Worm (Caenorhabditis elegans) whole organism, L1 larva: Measurements from ENCODE around the gene Y54G2A.12.

Experiments
- aha-1 ChIP-seq: fragments of 150-350 bp; optimal IDR thresholded peaks from 2 replicates; lab custom pipeline; 2014; ENCODE audit warnings: missing biosample characterization, missing genetic modification characterization
- fkh-4 ChIP-seq: sonication (generic microtip); optimal IDR thresholded peaks from 2 replicates; lab custom pipeline; 2016; ENCODE audit warnings: missing compliant biosample characterization, missing genetic modification characterization, borderline replicate concordance
- fos-1 ChIP-seq: fragments of 150-350 bp; optimal IDR thresholded peaks from 2 replicates; lab custom pipeline; 2014; ENCODE audit warnings: missing biosample characterization, missing genetic modification characterization
- hlh-17 ChIP-seq: fragments of 200-800 bp; sonication (Bioruptor generic); optimal IDR thresholded peaks from 2 replicates; lab custom pipeline; 2018; ENCODE audit warnings: missing genetic modification characterization, mild to moderate bottlenecking, missing compliant biosample characterization, moderate library complexity, borderline replicate concordance
- lin-39 ChIP-seq: fragments of 150-350 bp; optimal IDR thresholded peaks from 2 replicates; lab custom pipeline; 2014; ENCODE audit warnings: missing biosample characterization, missing genetic modification reagents, missing genetic modification characterization
- mdl-1 ChIP-seq, 2 experiments: fragments of 150-350 bp; optimal IDR thresholded peaks; 2 replicates each; lab custom pipeline; 2014 to 2017; ENCODE audit warnings: missing biosample characterization in 2 of 2, missing genetic modification characterization in 2 of 2, inconsistent platforms in 1 of 2
- nhr-12 ChIP-seq: sonication (generic microtip); optimal IDR thresholded peaks from 2 replicates; lab custom pipeline; 2017; ENCODE audit warnings: missing biosample characterization, missing genetic modification characterization
- nhr-19 ChIP-seq: fragments of 200-800 bp; sonication (Bioruptor generic); conservative IDR thresholded peaks from 2 replicates; pipeline ENCODE4 v1.3.6; 2022; ENCODE audit warnings: missing genetic modification characterization, missing compliant biosample characterization
- nhr-84 ChIP-seq: sonication (generic microtip); optimal IDR thresholded peaks from 2 replicates; lab custom pipeline; 2017; ENCODE audit warnings: missing biosample characterization, missing genetic modification characterization
- pag-3 ChIP-seq: sonication (generic microtip); optimal IDR thresholded peaks from 2 replicates; lab custom pipeline; 2017; ENCODE audit warnings: missing genetic modification characterization, mild to moderate bottlenecking, missing compliant biosample characterization, antibody characterized with exemption, borderline replicate concordance; ENCODE audit not compliant: insufficient read depth
- snpc-4 ChIP-seq: fragments of 150-350 bp; optimal IDR thresholded peaks from 2 replicates; lab custom pipeline; 2014; ENCODE audit warnings: missing biosample characterization, missing genetic modification characterization
- sptf-1 ChIP-seq: fragments of 150-350 bp; optimal IDR thresholded peaks from 2 replicates; lab custom pipeline; 2014; ENCODE audit warnings: missing biosample characterization, missing genetic modification characterization
- unc-62 ChIP-seq: fragments of 150-350 bp; optimal IDR thresholded peaks from 2 replicates; lab custom pipeline; 2014; ENCODE audit warnings: missing biosample characterization, missing genetic modification reagents, missing genetic modification characterization

DNA sequence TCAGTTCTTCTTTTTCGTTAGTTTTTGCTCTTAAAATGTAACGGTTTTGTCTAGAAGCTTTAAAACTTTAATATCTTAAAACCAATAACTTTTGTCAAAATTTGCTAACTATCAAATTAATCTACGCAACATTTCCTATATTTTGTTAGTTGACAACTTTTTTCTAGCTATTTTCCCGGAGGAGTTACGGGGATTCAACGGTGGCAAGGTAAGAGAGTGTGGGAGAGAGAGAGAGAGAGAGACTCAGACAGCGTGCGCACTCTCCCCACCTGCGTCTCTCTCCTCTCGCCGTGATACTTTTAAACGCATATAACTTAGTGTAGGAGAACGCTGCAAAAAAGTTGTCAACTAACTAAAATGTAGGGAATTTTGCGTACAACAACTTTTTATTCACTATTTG is 29.1 kb downstream of the Y54G2A.12 start:
- no peak for TF ChIP-seq pag-3
- no peak for TF ChIP-seq aha-1 (tag; lab: Kevin White, UChicago)
- TF ChIP-seq mdl-1 (tag; optimal IDR thresholded peaks at IDR 0.05; lab: Kevin White, UChicago): no peak
- no peak for TF ChIP-seq unc-62 (GFP tag; lab: Kevin White, UChicago)
- TF ChIP-seq lin-39 (tag; lab: Kevin White, UChicago): no peak
- TF ChIP-seq sptf-1: no peak
- TF ChIP-seq nhr-12 (tag; lab: Kevin White, UChicago): no peak
- TF ChIP-seq nhr-84: no peak
- TF ChIP-seq hlh-17: no peak
- TF ChIP-seq snpc-4: no peak
- no peak for TF ChIP-seq fos-1 (tag; lab: Kevin White, UChicago)
- TF ChIP-seq fkh-4 (tag; lab: Kevin White, UChicago): no peak
- no peak for TF ChIP-seq nhr-19
